Worm (Caenorhabditis elegans) whole organism, early embryonic: ENCODE results near the gene syf-3.

Source experiments
- B0310.2 ChIP-seq: sonication (generic microtip); optimal IDR thresholded peaks from 2 replicates; lab custom pipeline; 2016; ENCODE audit warnings: mild to moderate bottlenecking, missing genetic modification characterization, missing compliant biosample characterization
- ama-1 ChIP-seq: fragments of 150-350 bp; optimal IDR thresholded peaks from 2 replicates; lab custom pipeline; 2014
- ceh-36 ChIP-seq: sonication (generic microtip); optimal IDR thresholded peaks from 2 replicates; lab custom pipeline; 2016; ENCODE audit warnings: missing genetic modification characterization, inconsistent platforms, missing compliant biosample characterization
- flt-1 ChIP-seq: fragments of 200-800 bp; sonication (Bioruptor generic); IDR thresholded peaks from 2 replicates; pipeline ENCODE4 v1.3.6; 2022; ENCODE audit warnings: missing genetic modification characterization, missing compliant biosample characterization
- hmbx-1 ChIP-seq: sonication (generic microtip); optimal IDR thresholded peaks from 2 replicates; lab custom pipeline; 2016; ENCODE audit warnings: mild to moderate bottlenecking, missing genetic modification characterization, missing compliant biosample characterization
- hmg-4 ChIP-seq: fragments of 200-800 bp; sonication (Bioruptor generic); optimal IDR thresholded peaks from 2 replicates; lab custom pipeline; 2018; ENCODE audit warnings: mild to moderate bottlenecking, missing genetic modification characterization, missing compliant biosample characterization
- hnd-1 ChIP-seq: sonication (generic microtip); optimal IDR thresholded peaks from 2 replicates; lab custom pipeline; 2016; ENCODE audit warnings: missing genetic modification characterization, missing compliant biosample characterization
- scrt-1 ChIP-seq: fragments of 200-800 bp; sonication (Bioruptor generic); IDR thresholded peaks from 2 replicates; pipeline ENCODE4 v1.3.6; 2022; ENCODE audit warnings: missing genetic modification characterization, missing compliant biosample characterization
- tbx-37 ChIP-seq: fragments of 200-800 bp; sonication (Bioruptor generic); conservative IDR thresholded peaks from 2 replicates; pipeline ENCODE4 v1.3.6; 2022; ENCODE audit warnings: missing genetic modification reagents, missing genetic modification characterization, missing compliant biosample characterization

ce11 chrV:5899940-5900339 is 39.9 kb upstream of the syf-3 start, which contains the start of gene srd-16:
- TF ChIP-seq scrt-1 (GFP tag; lab: Robert Waterston, UW) (no peak), ama-1 (lab: Kevin White, UChicago) (no peak), hnd-1 (tag; lab: Kevin White, UChicago) (no peak), flt-1 (GFP tag; lab: Robert Waterston, UW) (no peak), hmbx-1 (tag; lab: Kevin White, UChicago) (no peak), hmg-4 (GFP tag; lab: Kevin White, UChicago) (no peak), ceh-36 (tag; lab: Kevin White, UChicago) (no peak), B0310.2 (tag; lab: Kevin White, UChicago) (no peak), tbx-37 (GFP tag; lab: Robert Waterston, UW) (no peak)
